Worm (Caenorhabditis elegans) whole organism, late embryonic: ENCODE results near the gene rfc-1.

Experiments used
- C08G9.2 ChIP-seq: sonication (generic microtip); optimal IDR thresholded peaks from 2 replicates; lab custom pipeline; 2016; ENCODE audit warnings: mild to moderate bottlenecking, missing genetic modification characterization, moderate library complexity, missing compliant biosample characterization
- C38D4.7 ChIP-seq: fragments of 200-800 bp; sonication (Bioruptor generic); optimal IDR thresholded peaks from 2 replicates; lab custom pipeline; 2018; ENCODE audit warnings: mild to moderate bottlenecking, missing genetic modification characterization, moderate library complexity, missing compliant biosample characterization
- T23F11.4 ChIP-seq: fragments of 200-800 bp; sonication (Bioruptor generic); optimal IDR thresholded peaks from 2 replicates; lab custom pipeline; 2018; ENCODE audit warnings: mild to moderate bottlenecking, missing genetic modification characterization, missing compliant biosample characterization
- ama-1 ChIP-seq: fragments of 150-350 bp; optimal IDR thresholded peaks from 2 replicates; lab custom pipeline; 2014
- ceh-19 ChIP-seq: fragments of 200-800 bp; sonication (Bioruptor generic); optimal IDR thresholded peaks from 2 replicates; lab custom pipeline; 2018; ENCODE audit warnings: mild to moderate bottlenecking, missing genetic modification characterization, missing compliant biosample characterization
- ceh-30 ChIP-seq: fragments of 150-350 bp; optimal IDR thresholded peaks from 2 replicates; lab custom pipeline; 2014; ENCODE audit warnings: missing biosample characterization, missing genetic modification characterization
- ceh-6 ChIP-seq: fragments of 200-800 bp; sonication (Bioruptor generic); optimal IDR thresholded peaks from 2 replicates; lab custom pipeline; 2018; ENCODE audit warnings: mild to moderate bottlenecking, missing genetic modification characterization, missing compliant biosample characterization
- ceh-9 ChIP-seq: sonication (generic microtip); optimal IDR thresholded peaks from 2 replicates; lab custom pipeline; 2016; ENCODE audit warnings: mild to moderate bottlenecking, missing genetic modification characterization, inconsistent platforms, missing compliant biosample characterization
- dmd-4 ChIP-seq: sonication (generic microtip); optimal IDR thresholded peaks from 2 replicates; lab custom pipeline; 2016; ENCODE audit warnings: borderline replicate concordance, missing genetic modification characterization, missing compliant biosample characterization
- elt-2 ChIP-seq: sonication (generic microtip); optimal IDR thresholded peaks from 2 replicates; lab custom pipeline; 2016; ENCODE audit warnings: missing genetic modification reagents, missing genetic modification characterization, missing compliant biosample characterization
- ets-4 ChIP-seq: sonication (generic microtip); optimal IDR thresholded peaks from 2 replicates; lab custom pipeline; 2016; ENCODE audit warnings: missing genetic modification characterization, missing compliant biosample characterization
- eyg-1 ChIP-seq: sonication (generic microtip); optimal IDR thresholded peaks from 2 replicates; lab custom pipeline; 2016; ENCODE audit warnings: missing genotype, missing genetic modification characterization, missing compliant biosample characterization
- hlh-13 ChIP-seq: fragments of 200-800 bp; sonication (Bioruptor generic); optimal IDR thresholded peaks from 2 replicates; lab custom pipeline; 2018; ENCODE audit warnings: mild to moderate bottlenecking, missing genetic modification characterization, missing compliant biosample characterization
- hlh-15 ChIP-seq: sonication (generic microtip); optimal IDR thresholded peaks from 2 replicates; lab custom pipeline; 2016; ENCODE audit warnings: missing genetic modification characterization, missing compliant biosample characterization
- hlh-30 ChIP-seq: sonication (generic microtip); optimal IDR thresholded peaks from 2 replicates; lab custom pipeline; 2017; ENCODE audit warnings: antibody characterized with exemption, missing genetic modification characterization, missing compliant biosample characterization; ENCODE audit not compliant: insufficient read depth
- hlh-6 ChIP-seq: sonication (generic microtip); optimal IDR thresholded peaks from 2 replicates; lab custom pipeline; 2016; ENCODE audit warnings: missing genotype, missing genetic modification characterization, missing compliant biosample characterization
- lin-11 ChIP-seq: fragments of 200-800 bp; sonication (Bioruptor generic); optimal IDR thresholded peaks from 2 replicates; lab custom pipeline; 2018; ENCODE audit warnings: mild to moderate bottlenecking, missing genetic modification characterization, missing compliant biosample characterization
- madf-2 ChIP-seq: sonication (generic microtip); optimal IDR thresholded peaks from 2 replicates; lab custom pipeline; 2017; ENCODE audit warnings: missing genetic modification characterization, missing compliant biosample characterization
- nhr-11 ChIP-seq: fragments of 150-350 bp; optimal IDR thresholded peaks from 2 replicates; lab custom pipeline; 2014; ENCODE audit warnings: missing biosample characterization, missing genetic modification characterization
- nhr-232 ChIP-seq: sonication (generic microtip); optimal IDR thresholded peaks from 2 replicates; lab custom pipeline; 2016; ENCODE audit warnings: missing genetic modification characterization, missing compliant biosample characterization
- npax-4 ChIP-seq: sonication (generic microtip); optimal IDR thresholded peaks from 2 replicates; lab custom pipeline; 2016; ENCODE audit warnings: missing genetic modification characterization, missing compliant biosample characterization
- odd-2 ChIP-seq: sonication (generic microtip); optimal IDR thresholded peaks from 2 replicates; lab custom pipeline; 2017; ENCODE audit warnings: antibody characterized with exemption, mild to moderate bottlenecking, missing genetic modification characterization, missing compliant biosample characterization
- pag-3 ChIP-seq: sonication (generic microtip); optimal IDR thresholded peaks from 2 replicates; lab custom pipeline; 2016; ENCODE audit warnings: missing compliant biosample characterization, missing genetic modification characterization, borderline replicate concordance
- rnt-1 ChIP-seq: sonication (generic microtip); optimal IDR thresholded peaks from 2 replicates; lab custom pipeline; 2016; ENCODE audit warnings: missing genetic modification characterization, missing compliant biosample characterization
- syd-9 ChIP-seq: sonication (generic microtip); optimal IDR thresholded peaks from 2 replicates; lab custom pipeline; 2016; ENCODE audit warnings: mild to moderate bottlenecking, missing genetic modification characterization, moderate library complexity, missing compliant biosample characterization
- ttx-3 ChIP-seq: sonication (generic microtip); optimal IDR thresholded peaks from 2 replicates; lab custom pipeline; 2016; ENCODE audit warnings: missing genetic modification reagents, missing genetic modification characterization, missing compliant biosample characterization
- unc-3 ChIP-seq, 2 experiments: fragments of 200-800 bp in 1 of 2; sonication (Bioruptor generic) in 1 of 2; sonication (generic microtip) in 1 of 2; conservative IDR thresholded peaks in 1 of 2; optimal IDR thresholded peaks in 1 of 2; 2 replicates each; pipeline versions ENCODE4 v1.3.6 to Lab custom; 2016 to 2022; ENCODE audit warnings: missing compliant biosample characterization in 2 of 2, missing genetic modification characterization in 2 of 2, missing genetic modification reagents in 1 of 2
- unc-42 ChIP-seq: sonication (generic microtip); optimal IDR thresholded peaks from 2 replicates; lab custom pipeline; 2016; ENCODE audit warnings: missing genotype, missing genetic modification characterization, missing compliant biosample characterization
- unc-55 ChIP-seq: sonication (generic microtip); optimal IDR thresholded peaks from 2 replicates; lab custom pipeline; 2017; ENCODE audit warnings: missing biosample characterization, missing genetic modification reagents, missing genetic modification characterization
- ztf-16 ChIP-seq: sonication (generic microtip); optimal IDR thresholded peaks from 2 replicates; lab custom pipeline; 2017; ENCODE audit warnings: missing genetic modification characterization, missing compliant biosample characterization

Gene rfc-1

ce11 chrV:14599972-14600371, 45.8 kb downstream of the rfc-1 start, which contains the start of gene glb-22:
Gene glb-22 (plus strand): TSS chrV:14600272.
- no peak for TF ChIP-seq ceh-6
- TF ChIP-seq madf-2 (tag; lab: Kevin White, UChicago) = no peak
- no peak for TF ChIP-seq ztf-16 (tag; lab: Kevin White, UChicago)
- no peak for TF ChIP-seq T23F11.4 (GFP tag; lab: Kevin White, UChicago)
- no peak for TF ChIP-seq ttx-3 (tag; lab: Kevin White, UChicago)

- no peak for TF ChIP-seq npax-4
Measured at ce11 chrV:14597681-14598184, 48.0 kb downstream of the rfc-1 start, which contains the start of gene R11H6.2. Gene R11H6.2 (plus strand): TSS chrV:14598006.

- TF ChIP-seq unc-55 (GFP tag; lab: Kevin White, UChicago) = no peak
- TF ChIP-seq C08G9.2 = no peak
- TF ChIP-seq, all 69 proteins: peak for 0
Measured at ce11 chrV:14597005-14597680, 48.6 kb downstream of the rfc-1 start, which contains the start of gene pes-9. Gene pes-9 (minus strand): TSS chrV:14597034.

ce11 chrV:14595984-14596383, 49.8 kb downstream of the rfc-1 start:
- TF ChIP-seq ceh-9 (tag; lab: Kevin White, UChicago) (no peak), elt-2 (tag; lab: Kevin White, UChicago) (peak; percentile 12)

ce11 chrV:14594943-14595342, 50.8 kb downstream of the rfc-1 start:
- TF ChIP-seq hlh-30 (tag; lab: Kevin White, UChicago) (no peak), npax-4 (no peak), unc-3 (GFP tag; conservative IDR thresholded peaks at IDR 0.05; lab: Robert Waterston, UW) (no peak), unc-3 (tag; optimal IDR thresholded peaks at IDR 0.05; lab: Kevin White, UChicago) (no peak), ceh-9 (tag; lab: Kevin White, UChicago) (no peak), pag-3 (no peak), lin-11 (tag; lab: Kevin White, UChicago) (no peak), dmd-4 (tag; lab: Kevin White, UChicago) (no peak), hlh-6 (tag; lab: Kevin White, UChicago) (no peak), nhr-11 (no peak), hlh-13 (GFP tag; lab: Kevin White, UChicago) (no peak), ceh-19 (GFP tag; lab: Kevin White, UChicago) (no peak), C38D4.7 (GFP tag; lab: Kevin White, UChicago) (no peak)

ce11 chrV:14594103-14594502, 51.7 kb downstream of the rfc-1 start:
- TF ChIP-seq odd-2 = no peak
- TF ChIP-seq nhr-232 (tag; lab: Kevin White, UChicago) = no peak
- TF ChIP-seq ceh-6 = no peak
- no peak for TF ChIP-seq eyg-1 (tag; lab: Kevin White, UChicago)
- TF ChIP-seq syd-9 (tag; lab: Kevin White, UChicago) = no peak
- no peak for TF ChIP-seq ceh-30 (tag; lab: Kevin White, UChicago)
- no peak for TF ChIP-seq unc-42 (tag; lab: Kevin White, UChicago)
- no peak for TF ChIP-seq hlh-15 (tag; lab: Kevin White, UChicago)
- TF ChIP-seq rnt-1 (tag; lab: Kevin White, UChicago) = no peak
- no peak for TF ChIP-seq ets-4
- TF ChIP-seq ama-1 (lab: Kevin White, UChicago) = no peak
